Worm (Caenorhabditis elegans) whole organism, L2 larva: ENCODE measurements around the gene C35C5.8.
A peak's percentile ranks its signal among the peaks of the same experiment; 100 is the strongest.

Experiments used
- C34F6.9 ChIP-seq: fragments of 150-350 bp; optimal IDR thresholded peaks from 2 replicates; lab custom pipeline; 2014; ENCODE audit warnings: missing biosample characterization, missing genetic modification characterization
- F13H6.1 ChIP-seq: sonication (generic microtip); optimal IDR thresholded peaks from 2 replicates; lab custom pipeline; 2016; ENCODE audit warnings: missing genetic modification characterization, missing compliant biosample characterization
- R02D3.7 ChIP-seq: fragments of 150-350 bp; optimal IDR thresholded peaks from 2 replicates; lab custom pipeline; 2014; ENCODE audit warnings: missing biosample characterization, missing genetic modification characterization
- Y55F3AM.14 ChIP-seq: fragments of 200-800 bp; sonication (Bioruptor generic); optimal IDR thresholded peaks from 2 replicates; lab custom pipeline; 2018; ENCODE audit warnings: mild to moderate bottlenecking, missing genetic modification characterization, missing compliant biosample characterization
- ZK546.5 ChIP-seq: sonication (generic microtip); optimal IDR thresholded peaks from 2 replicates; lab custom pipeline; 2017; ENCODE audit warnings: missing biosample characterization, missing genetic modification characterization
- alr-1 ChIP-seq: fragments of 150-350 bp; optimal IDR thresholded peaks from 2 replicates; lab custom pipeline; 2014; ENCODE audit warnings: missing biosample characterization, missing genetic modification characterization
- aly-2 ChIP-seq: fragments of 150-350 bp; optimal IDR thresholded peaks from 2 replicates; lab custom pipeline; 2014; ENCODE audit warnings: missing biosample characterization, missing genetic modification characterization
- ama-1 ChIP-seq: fragments of 150-350 bp; optimal IDR thresholded peaks from 2 replicates; lab custom pipeline; 2018; ENCODE audit warnings: inconsistent platforms
- blmp-1 ChIP-seq: sonication (generic microtip); optimal IDR thresholded peaks from 2 replicates; lab custom pipeline; 2017; ENCODE audit warnings: missing genetic modification characterization, mild to moderate bottlenecking, missing compliant biosample characterization, antibody characterized with exemption, moderate library complexity; ENCODE audit not compliant: insufficient read depth
- ceh-82 ChIP-seq: fragments of 150-350 bp; optimal IDR thresholded peaks from 2 replicates; lab custom pipeline; 2014; ENCODE audit warnings: missing biosample characterization, missing genetic modification characterization
- crh-2 ChIP-seq: sonication (generic microtip); optimal IDR thresholded peaks from 2 replicates; lab custom pipeline; 2017; ENCODE audit warnings: missing biosample characterization, missing genetic modification characterization
- dmd-4 ChIP-seq: sonication (generic microtip); optimal IDR thresholded peaks from 2 replicates; lab custom pipeline; 2017; ENCODE audit warnings: missing biosample characterization, missing genetic modification characterization
- egl-27 ChIP-seq: sonication (generic microtip); optimal IDR thresholded peaks from 3 replicates; lab custom pipeline; 2017; ENCODE audit warnings: missing biosample characterization, missing genetic modification reagents, missing genetic modification characterization
- elt-3 ChIP-seq: sonication (generic microtip); optimal IDR thresholded peaks from 2 replicates; lab custom pipeline; 2017; ENCODE audit warnings: missing biosample characterization, missing genetic modification characterization
- fos-1 ChIP-seq: fragments of 150-350 bp; optimal IDR thresholded peaks from 2 replicates; lab custom pipeline; 2014; ENCODE audit warnings: missing biosample characterization, missing genetic modification characterization
- gmeb-1 ChIP-seq: fragments of 150-350 bp; optimal IDR thresholded peaks from 2 replicates; lab custom pipeline; 2014; ENCODE audit warnings: missing biosample characterization, missing genetic modification characterization
- lin-13 ChIP-seq: fragments of 150-350 bp; optimal IDR thresholded peaks from 2 replicates; lab custom pipeline; 2014; ENCODE audit warnings: missing biosample characterization, missing genetic modification reagents, missing genetic modification characterization
- lin-39 ChIP-seq: fragments of 150-350 bp; optimal IDR thresholded peaks from 2 replicates; lab custom pipeline; 2014; ENCODE audit warnings: missing biosample characterization, missing genetic modification reagents, missing genetic modification characterization
- lsy-2 ChIP-seq, 2 experiments: fragments of 150-350 bp in 1 of 2; sonication (generic microtip) in 1 of 2; optimal IDR thresholded peaks; 2 replicates each; lab custom pipeline; 2014 to 2017; ENCODE audit warnings: missing biosample characterization in 2 of 2, missing genetic modification characterization in 2 of 2
- mab-5 ChIP-seq: fragments of 150-350 bp; optimal IDR thresholded peaks from 2 replicates; lab custom pipeline; 2014; ENCODE audit warnings: missing biosample characterization, missing genetic modification characterization
- mbf-1 ChIP-seq: sonication (generic microtip); optimal IDR thresholded peaks from 2 replicates; lab custom pipeline; 2017; ENCODE audit warnings: missing biosample characterization, missing genetic modification characterization
- mdl-1 ChIP-seq, 2 experiments: fragments of 150-350 bp in 1 of 2; sonication (generic microtip) in 1 of 2; optimal IDR thresholded peaks; 2 replicates each; lab custom pipeline; 2017; ENCODE audit warnings: missing biosample characterization in 2 of 2, missing genetic modification characterization in 2 of 2
- nhr-10 ChIP-seq: sonication (generic microtip); optimal IDR thresholded peaks from 2 replicates; lab custom pipeline; 2017; ENCODE audit warnings: missing biosample characterization, missing genetic modification characterization
- nhr-11 ChIP-seq: fragments of 150-350 bp; optimal IDR thresholded peaks from 2 replicates; lab custom pipeline; 2014; ENCODE audit warnings: missing biosample characterization, missing genetic modification characterization
- nhr-21 ChIP-seq: fragments of 150-350 bp; optimal IDR thresholded peaks from 2 replicates; lab custom pipeline; 2014; ENCODE audit warnings: missing biosample characterization, missing genetic modification characterization
- nhr-23 ChIP-seq: fragments of 150-350 bp; optimal IDR thresholded peaks from 2 replicates; lab custom pipeline; 2014; ENCODE audit warnings: missing biosample characterization, missing genetic modification reagents, missing genetic modification characterization
- nhr-237 ChIP-seq: fragments of 150-350 bp; optimal IDR thresholded peaks from 2 replicates; lab custom pipeline; 2014; ENCODE audit warnings: missing biosample characterization, missing genetic modification characterization
- nhr-25 ChIP-seq: fragments of 150-350 bp; sonication (generic microtip); optimal IDR thresholded peaks from 3 replicates; lab custom pipeline; 2014; ENCODE audit warnings: missing biosample characterization, missing genetic modification characterization
- nhr-6 ChIP-seq: fragments of 150-350 bp; optimal IDR thresholded peaks from 2 replicates; lab custom pipeline; 2014; ENCODE audit warnings: missing biosample characterization, missing genetic modification characterization
- nhr-77 ChIP-seq: fragments of 150-350 bp; optimal IDR thresholded peaks from 2 replicates; lab custom pipeline; 2014; ENCODE audit warnings: missing biosample characterization, missing genetic modification characterization
- peb-1 ChIP-seq: fragments of 150-350 bp; optimal IDR thresholded peaks from 2 replicates; lab custom pipeline; 2014; ENCODE audit warnings: missing biosample characterization, missing genetic modification characterization
- sem-4 ChIP-seq: fragments of 150-350 bp; optimal IDR thresholded peaks from 2 replicates; lab custom pipeline; 2014; ENCODE audit warnings: missing biosample characterization, missing genetic modification reagents, missing genetic modification characterization
- skn-1 ChIP-seq: sonication (generic microtip); optimal IDR thresholded peaks from 2 replicates; lab custom pipeline; 2017; ENCODE audit warnings: missing biosample characterization, missing genetic modification characterization
- sma-3 ChIP-seq: sonication (generic microtip); optimal IDR thresholded peaks from 2 replicates; lab custom pipeline; 2016; ENCODE audit warnings: missing genetic modification reagents, missing genetic modification characterization, missing compliant biosample characterization
- sma-9 ChIP-seq, 2 experiments: fragments of 150-350 bp in 1 of 2; sonication (generic microtip) in 1 of 2; optimal IDR thresholded peaks; 2 replicates each; lab custom pipeline; 2014 to 2016; ENCODE audit warnings: missing genetic modification characterization in 2 of 2, mild to moderate bottlenecking in 1 of 2, missing biosample characterization in 1 of 2, missing compliant biosample characterization in 1 of 2, missing genetic modification reagents in 1 of 2, moderate library complexity in 1 of 2
- snpc-4 ChIP-seq: fragments of 150-350 bp; optimal IDR thresholded peaks from 2 replicates; lab custom pipeline; 2014; ENCODE audit warnings: missing biosample characterization, missing genetic modification characterization
- unc-39 ChIP-seq: fragments of 150-350 bp; optimal IDR thresholded peaks from 2 replicates; lab custom pipeline; 2014; ENCODE audit warnings: missing biosample characterization, missing genetic modification characterization
- unc-55 ChIP-seq: fragments of 150-350 bp; sonication (generic microtip); optimal IDR thresholded peaks from 3 replicates; lab custom pipeline; 2014; ENCODE audit warnings: missing biosample characterization, missing genetic modification reagents, missing genetic modification characterization
- unc-62 ChIP-seq: fragments of 150-350 bp; optimal IDR thresholded peaks from 2 replicates; lab custom pipeline; 2014; ENCODE audit warnings: missing biosample characterization, missing genetic modification reagents, missing genetic modification characterization
- ztf-11 ChIP-seq: sonication (generic microtip); optimal IDR thresholded peaks from 2 replicates; lab custom pipeline; 2017; ENCODE audit warnings: missing biosample characterization, missing genetic modification characterization
- ztf-4 ChIP-seq: fragments of 150-350 bp; optimal IDR thresholded peaks from 2 replicates; lab custom pipeline; 2014; ENCODE audit warnings: missing biosample characterization, missing genetic modification characterization

Gene C35C5.8

DNA sequence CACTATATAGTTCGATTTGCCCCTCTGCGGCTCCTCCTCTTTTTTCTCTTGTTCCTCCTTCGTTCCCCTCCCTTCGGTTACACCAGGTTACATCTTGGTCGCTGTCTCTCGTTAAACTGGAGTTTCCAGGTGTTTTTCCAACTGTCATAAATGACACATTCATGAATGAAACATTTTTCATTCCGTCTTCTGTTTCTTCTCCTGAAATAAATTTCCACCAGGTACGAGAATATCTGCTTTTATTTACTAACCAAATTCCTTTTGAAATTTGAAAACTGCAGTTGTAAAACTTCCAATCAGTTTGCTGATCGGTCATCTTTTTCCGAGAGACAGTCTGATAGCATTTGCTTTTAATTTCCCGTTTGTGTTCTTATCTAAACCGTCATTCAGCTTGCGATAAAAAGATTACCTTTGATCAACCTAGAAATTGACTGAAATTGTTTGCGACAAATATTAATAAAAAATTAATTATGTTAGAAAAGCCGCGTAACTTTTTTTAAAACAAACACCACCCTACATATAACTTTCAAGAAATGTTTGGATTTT is 22.9 kb downstream of the C35C5.8 start, which contains the start of gene C35C5.10:
C35C5.10 (plus strand) TSS at position 51 of the 546 bp plus-strand sequence.
- TF ChIP-seq mdl-1 (tag; optimal IDR thresholded peaks at IDR 0.05; lab: Kevin White, UChicago) (no peak), fos-1 (peak; percentile 83)
- TF ChIP-seq, all 48 proteins: peak for 1

DNA sequence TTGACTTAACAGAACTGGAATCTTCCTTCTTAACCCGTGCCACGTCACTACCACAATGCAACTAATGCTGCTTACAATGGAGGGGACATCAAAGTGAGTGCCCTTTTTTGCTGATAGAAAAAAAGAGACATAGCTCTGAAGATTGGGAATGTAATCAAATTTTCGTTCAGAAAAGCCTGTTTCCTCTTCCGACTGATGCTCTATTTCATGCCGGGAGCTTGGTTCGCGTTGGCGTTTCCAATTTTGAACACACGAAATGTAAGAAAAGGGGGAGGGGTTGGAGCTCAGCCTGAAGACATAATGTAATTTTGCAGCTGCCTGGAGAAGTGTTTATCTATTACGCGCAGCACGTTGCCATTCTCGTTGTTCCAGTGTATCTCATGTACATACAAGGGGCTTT is 24.8 kb downstream of the C35C5.8 start:
- TF ChIP-seq sem-4 (tag; lab: Kevin White, UChicago): peak; percentile 24
- TF ChIP-seq sma-9 (GFP tag; optimal IDR thresholded peaks at IDR 0.05; lab: Kevin White, UChicago): peak; percentile 43
- no peak for TF ChIP-seq sma-9 (tag; optimal IDR thresholded peaks at IDR 0.05; lab: Kevin White, UChicago)
- no peak for TF ChIP-seq R02D3.7 (tag; lab: Kevin White, UChicago)
- TF ChIP-seq, all 48 proteins: peak for 2

DNA sequence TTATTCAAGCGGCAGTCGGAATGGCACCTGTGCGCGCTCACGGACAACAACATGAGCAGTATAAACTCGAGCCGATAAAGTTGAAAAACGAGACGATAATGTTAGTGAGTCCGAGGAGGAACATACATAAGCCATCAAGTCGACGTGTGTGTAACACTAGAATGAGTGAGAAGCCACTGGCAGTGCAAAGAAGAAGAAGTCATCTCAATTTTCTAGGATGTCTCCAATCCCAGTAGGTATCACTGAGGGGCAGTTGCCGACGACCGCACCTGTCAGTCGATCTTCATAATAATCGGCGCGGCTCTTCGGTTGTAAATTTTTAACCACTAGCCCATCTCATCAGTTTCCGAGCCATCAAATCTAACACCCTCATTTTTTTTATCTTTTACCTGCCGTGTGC is 26.7 kb downstream of the C35C5.8 start:
- TF ChIP-seq C34F6.9 (tag; lab: Kevin White, UChicago) (no peak), skn-1 (tag; lab: Kevin White, UChicago) (no peak), unc-55 (no peak), F13H6.1 (peak; percentile 45), egl-27 (no peak), nhr-77 (tag; lab: Kevin White, UChicago) (no peak), ztf-11 (tag; lab: Kevin White, UChicago) (no peak), unc-62 (GFP tag; lab: Kevin White, UChicago) (no peak), blmp-1 (tag; lab: Kevin White, UChicago) (no peak), crh-2 (tag; lab: Kevin White, UChicago) (no peak), elt-3 (tag; lab: Kevin White, UChicago) (no peak), sma-9 (GFP tag; optimal IDR thresholded peaks at IDR 0.05; lab: Kevin White, UChicago) (peak; percentile 20), sma-9 (tag; optimal IDR thresholded peaks at IDR 0.05; lab: Kevin White, UChicago) (no peak)

DNA sequence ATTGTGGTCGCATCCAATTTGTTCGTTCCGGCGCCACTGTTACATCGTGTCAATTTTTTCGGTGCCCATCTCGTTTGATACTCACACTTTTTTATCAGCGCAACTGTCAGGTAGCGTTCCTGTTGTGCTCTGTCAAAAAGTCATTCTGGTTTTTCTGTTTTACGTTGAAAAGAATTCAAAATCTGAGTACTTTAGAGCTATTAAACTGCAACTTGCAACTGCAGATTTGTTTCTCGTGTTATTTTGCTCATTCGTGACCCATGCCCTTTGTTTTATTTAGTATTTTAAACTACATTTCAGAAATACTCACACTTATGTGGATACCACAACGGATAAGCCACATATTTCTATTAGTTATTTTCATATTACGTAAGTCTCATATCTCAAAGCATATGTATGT is 27.2 kb downstream of the C35C5.8 start, which contains the start of gene lev-8:
lev-8 (plus strand) TSS at position 301 of the 400 bp plus-strand sequence.
- TF ChIP-seq F13H6.1: no peak
- TF ChIP-seq ama-1 (lab: Kevin White, UChicago): no peak
- no peak for TF ChIP-seq nhr-11 (tag; lab: Kevin White, UChicago)
- no peak for TF ChIP-seq nhr-77 (tag; lab: Kevin White, UChicago)
- no peak for TF ChIP-seq unc-39
- TF ChIP-seq lin-13 (GFP tag; lab: Kevin White, UChicago): no peak
- TF ChIP-seq alr-1 (tag; lab: Kevin White, UChicago): no peak
- TF ChIP-seq nhr-237 (tag; lab: Kevin White, UChicago): no peak
- TF ChIP-seq ceh-82 (tag; lab: Kevin White, UChicago): no peak
- TF ChIP-seq crh-2 (tag; lab: Kevin White, UChicago): no peak
- no peak for TF ChIP-seq nhr-6 (tag; lab: Kevin White, UChicago)
- TF ChIP-seq sem-4 (tag; lab: Kevin White, UChicago): no peak
- TF ChIP-seq mab-5 (tag; lab: Kevin White, UChicago): no peak

DNA sequence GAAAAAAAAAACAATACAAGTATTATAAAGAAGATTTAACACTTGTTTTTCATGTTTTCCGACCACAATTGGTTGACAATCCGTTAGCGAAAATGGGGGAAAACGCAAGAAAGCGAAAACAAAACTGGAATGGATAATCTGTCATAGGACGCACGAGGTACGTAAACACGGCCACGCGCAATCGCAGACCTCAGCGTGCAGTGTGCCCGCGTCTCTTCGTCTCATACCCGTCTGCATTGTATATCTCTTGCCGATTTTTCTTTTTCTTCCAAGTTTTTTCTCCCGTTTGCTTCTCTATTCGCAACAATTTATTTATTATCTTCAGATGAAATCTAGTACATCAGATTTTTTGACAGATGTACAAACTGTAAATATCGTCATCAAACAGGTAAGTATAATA is 30.3 kb downstream of the C35C5.8 start, which contains the start of gene trpp-9:
trpp-9 (plus strand) TSS at position 261 of the 400 bp plus-strand sequence.
- no peak for TF ChIP-seq ztf-11 (tag; lab: Kevin White, UChicago)
- peak; percentile 42 to 66 for TF ChIP-seq mdl-1 (tag; optimal IDR thresholded peaks at IDR 0.05; lab: Kevin White, UChicago)
- peak; percentile 2 to 61 for TF ChIP-seq lsy-2 (tag; optimal IDR thresholded peaks at IDR 0.05; lab: Kevin White, UChicago)
- no peak for TF ChIP-seq snpc-4 (tag; lab: Kevin White, UChicago)
- TF ChIP-seq egl-27: no peak
- no peak for TF ChIP-seq Y55F3AM.14
- TF ChIP-seq lin-39 (tag; lab: Kevin White, UChicago): no peak
- peak; percentile 33 for TF ChIP-seq sma-3 (GFP tag; lab: Kevin White, UChicago)
- TF ChIP-seq C34F6.9 (tag; lab: Kevin White, UChicago): peak; percentile 61
- no peak for TF ChIP-seq unc-39
- TF ChIP-seq fos-1: peak; percentile 42
- no peak for TF ChIP-seq lin-13 (GFP tag; lab: Kevin White, UChicago)
- TF ChIP-seq elt-3 (tag; lab: Kevin White, UChicago): no peak
- TF ChIP-seq sma-9 (GFP tag; optimal IDR thresholded peaks at IDR 0.05; lab: Kevin White, UChicago): peak; percentile 61
- TF ChIP-seq sma-9 (tag; optimal IDR thresholded peaks at IDR 0.05; lab: Kevin White, UChicago): no peak
- TF ChIP-seq nhr-25 (tag; lab: Kevin White, UChicago): no peak
- no peak for TF ChIP-seq unc-62 (GFP tag; lab: Kevin White, UChicago)
- TF ChIP-seq nhr-6 (tag; lab: Kevin White, UChicago): no peak
- no peak for TF ChIP-seq dmd-4 (tag; lab: Kevin White, UChicago)
- TF ChIP-seq nhr-23: no peak
- peak; percentile 9 for TF ChIP-seq mab-5 (tag; lab: Kevin White, UChicago)
- TF ChIP-seq ZK546.5 (tag; lab: Kevin White, UChicago): no peak
- peak; percentile 68 for TF ChIP-seq nhr-21 (tag; lab: Kevin White, UChicago)
- TF ChIP-seq mbf-1 (tag; lab: Kevin White, UChicago): no peak
- TF ChIP-seq alr-1 (tag; lab: Kevin White, UChicago): no peak
- peak; percentile 50 for TF ChIP-seq crh-2 (tag; lab: Kevin White, UChicago)
- no peak for TF ChIP-seq aly-2 (tag; lab: Kevin White, UChicago)
- no peak for TF ChIP-seq peb-1 (tag; lab: Kevin White, UChicago)
- TF ChIP-seq nhr-10 (tag; lab: Kevin White, UChicago): no peak
- TF ChIP-seq skn-1 (tag; lab: Kevin White, UChicago): no peak
- TF ChIP-seq ztf-4 (tag; lab: Kevin White, UChicago): no peak
- no peak for TF ChIP-seq nhr-237 (tag; lab: Kevin White, UChicago)
- no peak for TF ChIP-seq nhr-77 (tag; lab: Kevin White, UChicago)
- no peak for TF ChIP-seq ama-1 (lab: Kevin White, UChicago)
- TF ChIP-seq gmeb-1 (tag; lab: Kevin White, UChicago): no peak
